Worm (Caenorhabditis elegans) whole organism, mixed stage, embryonic: Measurements from ENCODE around the gene Y43B11AL.1.

Source experiments
- ces-1 ChIP-seq: fragments of 150-350 bp; optimal IDR thresholded peaks from 2 replicates; lab custom pipeline; 2014; ENCODE audit warnings: missing biosample characterization, missing genetic modification reagents, missing genetic modification characterization
- nhr-28 ChIP-seq: fragments of 150-350 bp; optimal IDR thresholded peaks from 2 replicates; lab custom pipeline; 2014; ENCODE audit warnings: missing biosample characterization, missing genetic modification characterization
- ztf-11 ChIP-seq: fragments of 150-350 bp; optimal IDR thresholded peaks from 2 replicates; lab custom pipeline; 2014; ENCODE audit warnings: missing biosample characterization, missing genetic modification characterization

DNA sequence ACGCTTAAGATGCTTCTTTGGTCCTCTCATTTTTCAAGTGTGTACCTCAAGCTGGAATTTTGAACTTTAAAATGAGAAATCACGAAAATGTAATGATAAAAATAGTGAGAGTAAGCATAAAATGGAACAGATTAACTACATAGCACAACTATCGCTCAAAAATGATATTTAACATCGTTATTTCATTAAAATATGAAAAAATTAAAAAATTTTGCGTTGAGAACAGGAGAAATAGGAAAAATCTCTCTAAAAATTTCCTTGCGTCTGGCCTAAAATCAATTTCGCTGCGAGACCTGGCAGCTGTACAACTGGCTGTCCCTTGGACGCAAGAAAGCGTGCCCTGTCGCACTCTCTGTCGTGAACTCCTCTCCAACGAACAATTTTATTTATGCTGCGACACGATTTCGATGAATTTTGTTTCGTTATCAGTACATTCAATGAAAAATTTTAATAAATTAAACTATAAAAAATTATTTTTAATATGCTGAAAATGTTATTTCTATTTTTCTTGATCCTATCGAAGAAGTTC lies 19.6 kb downstream of the Y43B11AL.1 start, which contains the start of gene rps-4:
- no peak for TF ChIP-seq ztf-11 (tag; lab: Kevin White, UChicago)
- no peak for TF ChIP-seq nhr-28 (tag; lab: Kevin White, UChicago)
- peak; percentile 59 for TF ChIP-seq ces-1
